Fruit fly (Drosophila melanogaster): ENCODE measurements around the gene Hsc70-1.

Gene Hsc70-1

dm6 chr3L:13964635-13965501 is 9.0 kb upstream of the Hsc70-1 start, which contains the start of the genes Meics, Nxf3 and ssp2 (continued):
- TF ChIP-seq zen2 (GFP tag; IDR thresholded peaks at IDR 0.05; ENCODE audit: partially characterized antibody), result peak; percentile 54; the same call in 2 of the 3 replicates
- peak; percentile 29 for TF ChIP-seq CG17829 (tag; optimal IDR thresholded peaks at IDR 0.05)
- TF ChIP-seq CG1602 (GFP tag; optimal IDR thresholded peaks at IDR 0.05), result no peak
- no peak for TF ChIP-seq cwo (GFP tag; optimal IDR thresholded peaks at IDR 0.05)
- no peak for TF ChIP-seq sna (GFP tag; IDR thresholded peaks at IDR 0.05; ENCODE audit: partially characterized antibody)
- no peak for TF ChIP-seq fru (optimal IDR thresholded peaks at IDR 0.05)
- TF ChIP-seq Nf-YC (tag; optimal IDR thresholded peaks at IDR 0.05), result no peak
- peak; percentile 11 for TF ChIP-seq CG18619 (GFP tag; optimal IDR thresholded peaks at IDR 0.05)
- peak; percentile 54; the same call in 2 of the 3 replicates for TF ChIP-seq Doc3 (GFP tag; IDR thresholded peaks at IDR 0.05; ENCODE audit: partially characterized antibody)
- no peak for TF ChIP-seq Sox100B (GFP tag; optimal IDR thresholded peaks at IDR 0.05)
- TF ChIP-seq CG14441 (GFP tag; IDR thresholded peaks at IDR 0.05), result peak; percentile 31; the same call in 1 of the 2 replicates
- no peak for TF ChIP-seq Atf6 (GFP tag; IDR thresholded peaks at IDR 0.05)
- no peak for TF ChIP-seq Fer2 (tag; optimal IDR thresholded peaks at IDR 0.05)
- TF ChIP-seq mam (GFP tag; optimal IDR thresholded peaks at IDR 0.05), result peak; percentile 55
- no peak for TF ChIP-seq CG2202 (tag; optimal IDR thresholded peaks at IDR 0.05)
- TF ChIP-seq Camta (GFP tag; optimal IDR thresholded peaks at IDR 0.05), result no peak
- TF ChIP-seq BEAF-32 (GFP tag; optimal IDR thresholded peaks at IDR 0.05), result peak; percentile 85
- no peak for TF ChIP-seq cg (GFP tag; optimal IDR thresholded peaks at IDR 0.05)
- no peak for TF ChIP-seq dati (GFP tag; IDR thresholded peaks at IDR 0.05)
- TF ChIP-seq Pdp1 (GFP tag; optimal IDR thresholded peaks at IDR 0.05), result peak in 1 of 2 experiments; percentile 7
- TF ChIP-seq wor (GFP tag; IDR thresholded peaks at IDR 0.05), result no peak
- peak; percentile 41 for TF ChIP-seq gfzf (GFP tag; optimal IDR thresholded peaks at IDR 0.05)
- no peak for TF ChIP-seq CG10565 (GFP tag; optimal IDR thresholded peaks at IDR 0.05)
- no peak for TF ChIP-seq Max (GFP tag; optimal IDR thresholded peaks at IDR 0.05)
- no peak for TF ChIP-seq CG10274 (GFP tag; optimal IDR thresholded peaks at IDR 0.05)
- peak; percentile 68 for TF ChIP-seq CG6791 (GFP tag; IDR thresholded peaks at IDR 0.05; ENCODE audit: partially characterized antibody)
- no peak for TF ChIP-seq eyg (GFP tag; optimal IDR thresholded peaks at IDR 0.05)
- TF ChIP-seq CG12071 (GFP tag; optimal IDR thresholded peaks at IDR 0.05), result no peak
- TF ChIP-seq MBD-R2 (GFP tag; IDR thresholded peaks at IDR 0.05), result peak; percentile 79
- no peak for TF ChIP-seq psq (GFP tag; optimal IDR thresholded peaks at IDR 0.05)
- no peak for TF ChIP-seq en (GFP tag; optimal IDR thresholded peaks at IDR 0.05)
- no peak for TF ChIP-seq HmgD (GFP tag; optimal IDR thresholded peaks at IDR 0.05)
- no peak for TF ChIP-seq Ada2b (GFP tag; IDR thresholded peaks at IDR 0.05)
- TF ChIP-seq stc (GFP tag; IDR thresholded peaks at IDR 0.05), result peak; percentile 27; the same call in 1 of the 2 replicates
- no peak for TF ChIP-seq caup (GFP tag; optimal IDR thresholded peaks at IDR 0.05; ENCODE audit: severe bottlenecking)
- no peak for TF ChIP-seq CG11560 (tag; IDR thresholded peaks at IDR 0.05)
- TF ChIP-seq dmrt11E (tag; optimal IDR thresholded peaks at IDR 0.05), result peak; percentile 23
- TF ChIP-seq ftz-f1 (GFP tag; optimal IDR thresholded peaks at IDR 0.05), result no peak
- TF ChIP-seq ems (GFP tag; optimal IDR thresholded peaks at IDR 0.05), result no peak
- peak; percentile 33 for TF ChIP-seq Abd-B (GFP tag; optimal IDR thresholded peaks at IDR 0.05)
- TF ChIP-seq Aef1 (GFP tag; IDR thresholded peaks at IDR 0.05), result no peak; the same call in 2 of the 3 replicates
- peak; percentile 13 for TF ChIP-seq Sin3A (optimal IDR thresholded peaks at IDR 0.05)
- peak; percentile 2 for TF ChIP-seq CG12155 (GFP tag; optimal IDR thresholded peaks at IDR 0.05)
- TF ChIP-seq sob (GFP tag; IDR thresholded peaks at IDR 0.05), result no peak; the same call in 1 of the 2 replicates
- TF ChIP-seq Hr39 (optimal IDR thresholded peaks at IDR 0.05), result no peak
- no peak for TF ChIP-seq Dip2 (GFP tag; IDR thresholded peaks at IDR 0.05)
- no peak for TF ChIP-seq sr (GFP tag; IDR thresholded peaks at IDR 0.05)
- TF ChIP-seq CG17359 (tag; optimal IDR thresholded peaks at IDR 0.05), result no peak
- TF ChIP-seq Doc2 (GFP tag; IDR thresholded peaks at IDR 0.05), result no peak
- TF ChIP-seq hth (optimal IDR thresholded peaks at IDR 0.05), result no peak

All from whole organism, embryonic.